Worm (Caenorhabditis elegans): ENCODE data around the gene C04G2.5.
A peak's percentile ranks its signal among the peaks of the same experiment; 100 is the strongest.

C04G2.5 gene

ce11 chrIV:10140143-10140542 is 45.1 kb upstream of the C04G2.5 start, which contains the start of gene gst-3:
TSS of gene gst-3 (minus strand) at chrIV:10140243.
- TF ChIP-seq tlp-1 (tag; optimal IDR thresholded peaks at IDR 0.05) (no peak), pax-3 (tag; optimal IDR thresholded peaks at IDR 0.05) (no peak), lin-14 (GFP tag; optimal IDR thresholded peaks at IDR 0.05) (no peak), lir-3 (tag; optimal IDR thresholded peaks at IDR 0.05; ENCODE audit: poor library complexity) (no peak), nhr-20 (tag; optimal IDR thresholded peaks at IDR 0.05) (no peak)

- TF ChIP-seq fos-1 (tag; optimal IDR thresholded peaks at IDR 0.05) (no peak), pqm-1 (tag; optimal IDR thresholded peaks at IDR 0.05) (no peak), unc-130 (tag; optimal IDR thresholded peaks at IDR 0.05) (no peak), unc-30 (tag; optimal IDR thresholded peaks at IDR 0.05) (no peak), nhr-237 (tag; optimal IDR thresholded peaks at IDR 0.05) (no peak), ceh-90 (tag; optimal IDR thresholded peaks at IDR 0.05) (no peak), hlh-4 (tag; optimal IDR thresholded peaks at IDR 0.05) (no peak), vab-15 (tag; optimal IDR thresholded peaks at IDR 0.05) (no peak), ceh-82 (tag; optimal IDR thresholded peaks at IDR 0.05) (no peak), rnt-1 (tag; optimal IDR thresholded peaks at IDR 0.05) (no peak)
Observed at ce11 chrIV:10137804-10138203, 42.7 kb upstream of the C04G2.5 start, which contains the start of gene K08F4.12. TSS of gene K08F4.12 (plus strand) at chrIV:10138104.

ce11 chrIV:10135817-10136216 is 40.7 kb upstream of the C04G2.5 start, which contains the start of gene K08F4.5:
TSS of gene K08F4.5 (minus strand) at chrIV:10135917.
- no peak for TF ChIP-seq nhr-76 (tag; optimal IDR thresholded peaks at IDR 0.05)
- TF ChIP-seq ztf-4 (tag; optimal IDR thresholded peaks at IDR 0.05) = no peak
- no peak for TF ChIP-seq ceh-8 (GFP tag; optimal IDR thresholded peaks at IDR 0.05)
- no peak for TF ChIP-seq ztf-11 (tag; optimal IDR thresholded peaks at IDR 0.05)
- no peak for TF ChIP-seq elt-2 (tag; optimal IDR thresholded peaks at IDR 0.05)
- no peak for TF ChIP-seq sox-4 (tag; optimal IDR thresholded peaks at IDR 0.05)
- TF ChIP-seq mep-1 (tag; optimal IDR thresholded peaks at IDR 0.05) = no peak
- no peak for TF ChIP-seq lin-39 (tag; optimal IDR thresholded peaks at IDR 0.05)
- TF ChIP-seq mdl-1 (tag; optimal IDR thresholded peaks at IDR 0.05) = no peak

- no peak for TF ChIP-seq elt-3 (tag; optimal IDR thresholded peaks at IDR 0.05)
- no peak for TF ChIP-seq unc-130 (tag; optimal IDR thresholded peaks at IDR 0.05)
- no peak for TF ChIP-seq ceh-63 (GFP tag; optimal IDR thresholded peaks at IDR 0.05)
- no peak for TF ChIP-seq sptf-1 (tag; optimal IDR thresholded peaks at IDR 0.05)
- TF ChIP-seq pqm-1 (tag; optimal IDR thresholded peaks at IDR 0.05) = no peak
- TF ChIP-seq ama-1 (optimal IDR thresholded peaks at IDR 0.05) = no peak
- TF ChIP-seq nhr-237 (tag; optimal IDR thresholded peaks at IDR 0.05) = no peak
- no peak for TF ChIP-seq unc-62 (GFP tag; optimal IDR thresholded peaks at IDR 0.05)
- no peak for TF ChIP-seq rnt-1 (tag; optimal IDR thresholded peaks at IDR 0.05)
- no peak for TF ChIP-seq C04F5.9 (tag; optimal IDR thresholded peaks at IDR 0.05)
- TF ChIP-seq tlp-1 (tag; optimal IDR thresholded peaks at IDR 0.05) = no peak
- no peak for TF ChIP-seq nhr-90 (tag; optimal IDR thresholded peaks at IDR 0.05; ENCODE audit: poor library complexity)
- no peak for TF ChIP-seq Y116A8C.19 (tag; optimal IDR thresholded peaks at IDR 0.05; ENCODE audit: borderline replicate concordance)
Observed at ce11 chrIV:10129957-10130356, 34.9 kb upstream of the C04G2.5 start, which contains the start of gene glt-3. TSS of gene glt-3 (plus strand) at chrIV:10130257.

ce11 chrIV:10128906-10129386 is 33.9 kb upstream of the C04G2.5 start, which contains the start of the genes gtbp-1 and K08F4.3:
TSS of gene gtbp-1 (minus strand) at chrIV:10128956.
TSS of gene K08F4.3 (plus strand) at chrIV:10129257.
- peak; percentile 68 for TF ChIP-seq nhr-20 (tag; optimal IDR thresholded peaks at IDR 0.05)
- peak; percentile 61 for TF ChIP-seq nhr-19 (GFP tag; conservative IDR thresholded peaks at IDR 0.05)
- TF ChIP-seq jun-1 (tag; optimal IDR thresholded peaks at IDR 0.05) = peak; percentile 53
- no peak for TF ChIP-seq egl-27 (tag; optimal IDR thresholded peaks at IDR 0.05)
- TF ChIP-seq snpc-4 (tag; optimal IDR thresholded peaks at IDR 0.05) = peak; percentile 54
- TF ChIP-seq egl-13 (tag; optimal IDR thresholded peaks at IDR 0.05) = no peak
- no peak for TF ChIP-seq ets-5 (GFP tag; IDR thresholded peaks at IDR 0.05)
- no peak for TF ChIP-seq mef-2 (tag; optimal IDR thresholded peaks at IDR 0.05)
- TF ChIP-seq mab-9 (GFP tag; IDR thresholded peaks at IDR 0.05) = no peak
- no peak for TF ChIP-seq unc-30 (tag; optimal IDR thresholded peaks at IDR 0.05)
- no peak for TF ChIP-seq zag-1 (tag; optimal IDR thresholded peaks at IDR 0.05)
- TF ChIP-seq fkh-4 (tag; optimal IDR thresholded peaks at IDR 0.05; ENCODE audit: borderline replicate concordance) = no peak
- peak; percentile 53 for TF ChIP-seq blmp-1 (tag; optimal IDR thresholded peaks at IDR 0.05)
- TF ChIP-seq unc-130 (tag; optimal IDR thresholded peaks at IDR 0.05) = peak; percentile 49
- TF ChIP-seq elt-3 (tag; optimal IDR thresholded peaks at IDR 0.05) = peak in 2 of 6 experiments; percentile 3 to 47
- no peak for TF ChIP-seq lir-3 (tag; optimal IDR thresholded peaks at IDR 0.05; ENCODE audit: poor library complexity)
- TF ChIP-seq ztf-4 (tag; optimal IDR thresholded peaks at IDR 0.05) = no peak
- TF ChIP-seq nhr-12 (tag; optimal IDR thresholded peaks at IDR 0.05) = no peak
- peak; percentile 83 to 95 for TF ChIP-seq efl-1 (optimal IDR thresholded peaks at IDR 0.05)
- TF ChIP-seq efl-1 (GFP tag; optimal IDR thresholded peaks at IDR 0.05 in 1 of 2) = peak; percentile 94 to 99
